Fruit fly (Drosophila melanogaster): ENCODE data around the gene CG8677.
A peak's percentile ranks its signal among the peaks of the same experiment; 100 is the strongest.

The CG8677 gene

DNA sequence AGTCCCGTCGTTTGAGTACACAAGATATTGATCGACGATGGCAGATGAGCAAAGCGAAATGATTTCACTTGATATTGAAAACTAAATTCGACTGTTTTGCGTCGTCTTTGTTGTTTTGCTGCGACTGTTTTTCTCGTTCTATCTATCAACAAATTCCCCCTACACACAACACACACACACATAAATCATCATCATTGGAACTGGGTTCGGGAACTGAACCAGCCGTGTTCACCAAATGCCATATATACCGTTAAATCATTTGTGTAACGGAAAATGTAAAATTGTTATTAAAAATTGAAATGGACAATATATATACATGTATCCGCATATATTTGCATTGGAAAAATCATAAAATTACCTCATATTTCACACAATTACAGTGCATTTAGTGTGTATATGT, 716 bp upstream of the CG8677 start, which contains the start of gene Atg18b:
Atg18b (minus strand) TSS at position 177 of the 400 bp plus-strand sequence.
- TF ChIP-seq psq (GFP tag; optimal IDR thresholded peaks at IDR 0.05) (no peak), Rel (GFP tag; optimal IDR thresholded peaks at IDR 0.05) (no peak), Rel (tag; optimal IDR thresholded peaks at IDR 0.05) (peak; percentile 100)

DNA sequence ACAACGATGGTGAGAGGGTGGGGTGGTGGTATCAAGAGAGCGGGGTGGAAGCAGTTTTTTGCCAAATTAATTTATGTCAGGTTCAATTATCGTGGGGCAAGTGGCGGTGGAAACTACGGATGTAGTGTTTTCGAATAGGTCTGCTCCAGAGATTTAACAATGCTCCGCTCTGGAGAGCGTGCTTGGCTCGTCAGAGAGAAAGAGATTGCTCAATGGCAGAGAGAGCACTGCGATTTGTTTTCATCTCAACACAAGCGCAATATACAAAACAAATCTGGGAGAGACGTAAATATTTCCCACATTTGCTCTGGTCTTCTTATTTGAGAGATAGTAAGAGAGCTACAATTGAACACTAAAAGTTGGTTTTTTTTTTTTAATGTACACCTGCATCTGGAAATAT, 666 bp downstream of the CG8677 start:
- TF ChIP-seq Dif (GFP tag; optimal IDR thresholded peaks at IDR 0.05; ENCODE audit: partially characterized antibody) (peak; percentile 82), dl (GFP tag; optimal IDR thresholded peaks at IDR 0.05; ENCODE audit: insufficient read depth in 1 of 2, partially characterized antibody in 2 of 2) (peak in 1 of 2 experiments; percentile 81), dsf (GFP tag; optimal IDR thresholded peaks at IDR 0.05; ENCODE audit: borderline replicate concordance) (no peak)

DNA sequence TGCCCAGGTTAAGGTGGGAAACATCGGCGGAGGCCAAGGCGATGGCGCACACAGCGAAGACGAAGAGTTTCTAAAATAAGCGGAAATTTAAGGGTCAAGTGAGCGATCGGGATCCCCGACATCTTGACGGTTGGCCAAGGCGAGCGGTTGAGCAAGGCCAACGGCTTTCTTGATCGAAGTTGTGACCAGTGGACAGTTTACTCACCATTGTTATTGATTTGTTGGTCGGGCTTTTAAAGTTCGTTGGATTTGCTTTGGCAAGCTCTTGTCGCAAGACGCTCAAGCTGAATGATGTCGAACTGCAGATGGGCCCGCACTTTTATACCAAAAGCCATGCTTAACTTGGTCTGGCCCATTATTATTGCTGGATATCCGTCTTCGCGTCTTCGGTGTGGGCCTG, 12.3 kb downstream of the CG8677 start:
- TF ChIP-seq Jra (GFP tag; optimal IDR thresholded peaks at IDR 0.05) = no peak
- no peak for TF ChIP-seq Hr83 (GFP tag; optimal IDR thresholded peaks at IDR 0.05; ENCODE audit: poor library complexity, severe bottlenecking)
- TF ChIP-seq OdsH (GFP tag; optimal IDR thresholded peaks at IDR 0.05) = no peak
- no peak for TF ChIP-seq GATAd (GFP tag; optimal IDR thresholded peaks at IDR 0.05)

dm6 chr2L:21234388-21234984, 13.4 kb downstream of the CG8677 start:
- TF ChIP-seq psq (GFP tag; optimal IDR thresholded peaks at IDR 0.05) = no peak

DNA sequence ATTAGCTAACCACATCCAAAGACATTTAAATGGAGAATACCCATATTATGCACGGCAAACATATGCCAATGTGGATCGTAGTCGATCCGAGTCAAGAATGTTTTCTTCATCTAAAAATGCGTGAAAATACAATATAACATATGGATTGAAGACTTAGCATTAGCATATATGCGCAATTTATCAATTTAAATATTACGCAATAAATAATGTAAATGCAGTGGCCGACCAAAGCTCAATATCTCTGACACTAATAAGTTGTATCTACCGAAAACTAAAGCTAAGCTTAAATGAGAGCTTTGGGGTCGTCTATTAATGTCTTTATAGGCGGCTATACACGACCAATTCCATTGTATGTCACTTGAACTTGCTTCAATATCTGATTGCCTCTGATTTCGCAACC, 14.4 kb downstream of the CG8677 start:
- no peak for TF ChIP-seq fru (GFP tag; optimal IDR thresholded peaks at IDR 0.05)
- no peak for TF ChIP-seq dl (GFP tag; optimal IDR thresholded peaks at IDR 0.05; ENCODE audit: insufficient read depth in 1 of 2, partially characterized antibody in 2 of 2)
- no peak for TF ChIP-seq Rel (GFP tag; optimal IDR thresholded peaks at IDR 0.05)
- no peak for TF ChIP-seq Rel (tag; optimal IDR thresholded peaks at IDR 0.05)
- TF ChIP-seq CG32264 (GFP tag; optimal IDR thresholded peaks at IDR 0.05) = no peak

DNA sequence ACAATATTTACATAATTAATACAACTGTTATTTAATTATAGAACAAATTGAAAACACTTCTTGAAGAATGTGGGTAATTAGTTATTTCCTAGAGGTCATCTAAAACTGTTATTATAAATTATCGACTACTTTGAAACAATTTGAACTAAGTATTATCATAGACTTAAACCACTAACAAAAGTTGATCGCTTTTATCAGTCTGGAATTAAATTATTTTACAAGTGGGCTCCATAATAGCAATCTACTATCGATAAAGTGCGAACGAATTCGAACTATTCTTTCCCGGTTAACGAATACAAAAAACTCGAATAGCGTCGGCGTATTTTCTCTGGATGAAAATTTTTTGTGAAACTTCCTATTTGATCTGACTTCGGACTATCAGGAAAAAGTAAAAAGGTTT, 15.5 kb downstream of the CG8677 start, which contains the start of gene CG31626:
CG31626 (minus strand) TSS at position 101 of the 400 bp plus-strand sequence.
- TF ChIP-seq Sp1 (GFP tag; optimal IDR thresholded peaks at IDR 0.05) (no peak), sv (GFP tag; optimal IDR thresholded peaks at IDR 0.05) (no peak)

- TF ChIP-seq Rel (GFP tag; optimal IDR thresholded peaks at IDR 0.05) (no peak), Rel (tag; optimal IDR thresholded peaks at IDR 0.05) (peak; percentile 38), Sp1 (GFP tag; optimal IDR thresholded peaks at IDR 0.05) (no peak), Mio (GFP tag; optimal IDR thresholded peaks at IDR 0.05) (no peak), fru (GFP tag; optimal IDR thresholded peaks at IDR 0.05) (peak; percentile 4), CG9705 (GFP tag; optimal IDR thresholded peaks at IDR 0.05) (no peak), Dif (GFP tag; optimal IDR thresholded peaks at IDR 0.05; ENCODE audit: partially characterized antibody) (peak; percentile 24), Hr83 (GFP tag; optimal IDR thresholded peaks at IDR 0.05; ENCODE audit: poor library complexity, severe bottlenecking) (peak; percentile 85), Abd-B (GFP tag; optimal IDR thresholded peaks at IDR 0.05) (no peak), dmrt93B (GFP tag; optimal IDR thresholded peaks at IDR 0.05) (no peak), dl (GFP tag; optimal IDR thresholded peaks at IDR 0.05; ENCODE audit: insufficient read depth in 1 of 2, partially characterized antibody in 2 of 2) (peak in 1 of 2 experiments; percentile 21), brk (GFP tag; optimal IDR thresholded peaks at IDR 0.05) (no peak), HLH106 (tag; optimal IDR thresholded peaks at IDR 0.05) (peak; percentile 18), OdsH (GFP tag; optimal IDR thresholded peaks at IDR 0.05) (peak; percentile 16), tai (GFP tag; optimal IDR thresholded peaks at IDR 0.05) (no peak), Vsx2 (GFP tag; optimal IDR thresholded peaks at IDR 0.05; ENCODE audit: partially characterized antibody) (peak; percentile 53), Myc (optimal IDR thresholded peaks at IDR 0.05) (peak; percentile 1), N (GFP tag; optimal IDR thresholded peaks at IDR 0.05) (no peak), sage (GFP tag; optimal IDR thresholded peaks at IDR 0.05) (no peak), Hnf4 (GFP tag; optimal IDR thresholded peaks at IDR 0.05) (no peak)
Observed at dm6 chr2L:21237048-21237747, 16.1 kb downstream of the CG8677 start, which contains the start of gene Hr39. Hr39 (plus strand) TSS chr2L:21237250.
